Worm (Caenorhabditis elegans): ENCODE data around the gene F59E11.6.

F59E11.6 gene

DNA sequence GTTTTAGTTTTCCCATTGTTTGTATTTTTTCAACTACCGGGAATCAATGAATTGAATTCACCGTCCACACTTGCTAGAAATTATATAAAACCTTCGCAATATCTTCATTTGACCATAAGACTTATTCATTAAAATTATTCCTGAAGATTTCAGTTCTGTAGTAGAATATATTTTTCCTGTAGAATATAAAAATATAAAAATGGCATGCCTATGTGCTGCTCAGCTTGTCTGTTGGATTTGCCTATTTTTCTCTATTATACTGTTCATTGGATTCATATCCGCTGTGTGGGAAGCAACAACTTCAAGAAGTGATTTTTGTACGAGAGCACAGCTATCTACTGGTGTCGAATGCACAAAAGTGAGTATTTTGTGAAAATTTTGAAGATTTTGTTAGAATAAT lies at the start of gene F59E11.6:
F59E11.6 (plus strand) TSS at position 111 of the 400 bp plus-strand sequence.
- TF ChIP-seq med-1 (GFP tag; optimal IDR thresholded peaks at IDR 0.05; ENCODE audit: insufficient read depth) (no peak), ztf-29 (GFP tag; IDR thresholded peaks at IDR 0.05) (no peak), flt-1 (GFP tag; IDR thresholded peaks at IDR 0.05) (no peak), tab-1 (GFP tag; IDR thresholded peaks at IDR 0.05) (no peak), cog-1 (tag; optimal IDR thresholded peaks at IDR 0.05) (no peak), klf-2 (GFP tag; conservative IDR thresholded peaks at IDR 0.05) (no peak), T22C8.4 (GFP tag; IDR thresholded peaks at IDR 0.05) (no peak), ztf-23 (GFP tag; IDR thresholded peaks at IDR 0.05) (no peak), ref-1 (GFP tag; conservative IDR thresholded peaks at IDR 0.05) (no peak)

DNA sequence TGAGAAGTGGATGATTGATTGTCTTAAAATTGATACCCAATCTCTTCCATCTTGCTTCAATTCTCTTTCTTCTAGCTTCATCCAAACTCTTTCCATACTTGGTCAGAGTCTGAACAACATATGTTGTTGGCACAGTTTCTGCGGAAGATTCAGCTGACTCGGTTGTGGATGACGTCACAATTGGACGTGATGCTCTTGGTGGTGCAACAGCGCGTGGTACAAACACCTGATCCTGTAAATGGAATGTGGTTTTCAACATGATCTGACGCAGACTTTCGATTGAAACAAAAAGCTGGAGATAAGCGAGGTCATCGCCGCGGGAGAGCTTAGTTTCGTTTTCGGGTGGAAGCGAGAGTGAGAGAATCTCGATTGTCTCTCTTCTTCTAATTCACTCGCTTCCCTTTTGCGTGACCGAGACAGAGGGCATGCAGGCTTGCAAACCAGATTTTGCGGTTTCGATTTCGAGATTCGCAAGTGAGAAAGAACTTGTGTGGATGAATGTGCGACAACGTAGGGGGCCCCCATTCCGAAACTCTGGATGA lies 49.1 kb upstream of the F59E11.6 start:
- TF ChIP-seq ztf-29 (GFP tag; IDR thresholded peaks at IDR 0.05) (no peak), cog-1 (tag; optimal IDR thresholded peaks at IDR 0.05) (no peak), flt-1 (GFP tag; IDR thresholded peaks at IDR 0.05) (no peak), ztf-23 (GFP tag; IDR thresholded peaks at IDR 0.05) (no peak), ref-1 (GFP tag; conservative IDR thresholded peaks at IDR 0.05) (no peak), tab-1 (GFP tag; IDR thresholded peaks at IDR 0.05) (no peak), T22C8.4 (GFP tag; IDR thresholded peaks at IDR 0.05) (no peak)

DNA sequence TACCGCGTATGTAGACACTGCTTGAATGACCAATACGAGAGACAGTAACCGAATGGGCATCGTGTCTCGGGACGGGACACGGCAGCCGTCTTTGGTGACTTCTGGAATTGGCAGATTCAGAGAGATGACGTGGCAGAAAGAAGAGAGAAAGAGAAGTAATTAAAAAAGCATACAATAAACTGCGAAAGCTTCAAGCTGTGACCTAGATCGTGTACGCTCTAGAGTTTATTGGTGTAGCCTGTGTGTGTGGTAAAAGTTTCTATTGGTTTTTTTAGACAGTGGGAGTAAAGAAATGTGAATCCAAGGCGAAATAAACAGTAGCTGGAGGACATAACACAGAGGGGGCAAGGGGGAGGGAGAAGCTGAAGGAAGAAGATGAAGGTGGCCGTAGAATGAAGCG lies 47.6 kb upstream of the F59E11.6 start, which contains the start of gene T19A5.3:
T19A5.3 (minus strand) TSS at position 101 of the 400 bp plus-strand sequence.
- TF ChIP-seq T22C8.4 (GFP tag; IDR thresholded peaks at IDR 0.05) = no peak
- no peak for TF ChIP-seq ztf-23 (GFP tag; IDR thresholded peaks at IDR 0.05)
- TF ChIP-seq flt-1 (GFP tag; IDR thresholded peaks at IDR 0.05) = no peak
- TF ChIP-seq ztf-29 (GFP tag; IDR thresholded peaks at IDR 0.05) = no peak
- TF ChIP-seq tab-1 (GFP tag; IDR thresholded peaks at IDR 0.05) = no peak
- TF ChIP-seq cog-1 (tag; optimal IDR thresholded peaks at IDR 0.05) = no peak
- no peak for TF ChIP-seq med-1 (GFP tag; optimal IDR thresholded peaks at IDR 0.05; ENCODE audit: insufficient read depth)
- TF ChIP-seq klf-2 (GFP tag; conservative IDR thresholded peaks at IDR 0.05) = no peak
- TF ChIP-seq ref-1 (GFP tag; conservative IDR thresholded peaks at IDR 0.05) = no peak

DNA sequence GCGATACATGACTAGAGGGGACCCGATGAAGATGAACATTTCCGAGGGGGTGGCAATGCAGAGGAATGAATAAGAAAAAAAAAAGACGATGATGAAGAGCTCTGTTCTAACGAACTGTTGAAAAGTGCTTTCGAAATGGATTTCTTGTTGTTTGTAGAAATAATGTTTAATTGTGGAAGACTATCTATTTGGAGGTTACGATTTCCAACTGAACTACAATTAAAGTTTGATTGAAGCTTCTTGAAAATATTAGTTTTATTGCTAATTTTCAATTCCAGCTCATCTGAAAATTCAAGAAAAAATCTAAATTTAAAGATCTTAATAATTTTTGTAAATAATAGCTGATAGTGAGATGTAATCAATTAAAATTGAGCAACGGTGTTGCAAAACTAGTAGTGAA lies 47.1 kb upstream of the F59E11.6 start:
- TF ChIP-seq klf-2 (GFP tag; conservative IDR thresholded peaks at IDR 0.05) (no peak), ref-1 (GFP tag; conservative IDR thresholded peaks at IDR 0.05) (no peak)

DNA sequence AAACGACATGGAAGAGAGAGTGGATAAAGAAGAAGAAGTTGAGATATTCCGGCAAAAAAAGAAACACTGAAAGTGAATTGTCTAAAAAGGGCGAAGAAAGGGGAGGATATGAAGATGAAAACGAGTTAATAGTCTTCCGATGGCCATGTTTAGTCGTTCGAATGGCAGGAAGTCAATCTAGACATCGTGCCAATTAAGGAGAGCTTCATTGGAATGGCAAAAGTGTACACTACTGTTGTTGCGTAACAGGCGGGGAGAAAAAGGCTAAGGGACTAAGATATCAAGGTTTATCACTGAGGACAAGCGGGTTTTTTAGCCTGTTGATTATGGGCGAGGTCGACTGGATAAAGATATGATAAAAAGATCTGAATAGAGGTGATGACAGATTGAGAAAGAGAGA lies 45.4 kb upstream of the F59E11.6 start:
- TF ChIP-seq med-1 (GFP tag; optimal IDR thresholded peaks at IDR 0.05; ENCODE audit: insufficient read depth) (no peak), T22C8.4 (GFP tag; IDR thresholded peaks at IDR 0.05) (no peak), ref-1 (GFP tag; conservative IDR thresholded peaks at IDR 0.05) (no peak), cog-1 (tag; optimal IDR thresholded peaks at IDR 0.05) (no peak), klf-2 (GFP tag; conservative IDR thresholded peaks at IDR 0.05) (no peak), flt-1 (GFP tag; IDR thresholded peaks at IDR 0.05) (no peak), tab-1 (GFP tag; IDR thresholded peaks at IDR 0.05) (no peak)

DNA sequence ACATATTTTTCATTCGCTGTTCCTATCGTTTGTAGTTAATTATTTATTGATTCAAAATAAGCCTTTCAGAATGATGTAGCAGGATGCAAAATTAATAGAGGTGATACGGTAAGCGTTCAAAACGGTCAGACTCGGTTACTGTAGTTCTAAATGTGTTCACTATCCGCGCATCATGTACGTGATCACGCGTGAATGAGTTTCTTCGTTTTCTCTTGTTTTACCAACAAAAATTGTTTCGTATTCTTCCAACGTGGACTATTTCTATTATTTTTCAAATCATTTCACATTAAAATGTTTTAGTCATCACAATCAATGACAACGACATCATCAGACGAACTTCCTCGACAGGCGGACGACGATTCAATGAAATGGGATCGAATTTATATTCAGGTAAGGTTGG lies 44.1 kb upstream of the F59E11.6 start, which contains the start of gene gck-1:
gck-1 (plus strand) TSS at position 301 of the 400 bp plus-strand sequence.
- TF ChIP-seq cog-1 (tag; optimal IDR thresholded peaks at IDR 0.05) = no peak
- no peak for TF ChIP-seq tab-1 (GFP tag; IDR thresholded peaks at IDR 0.05)
- no peak for TF ChIP-seq ztf-23 (GFP tag; IDR thresholded peaks at IDR 0.05)
- no peak for TF ChIP-seq T22C8.4 (GFP tag; IDR thresholded peaks at IDR 0.05)
- no peak for TF ChIP-seq klf-2 (GFP tag; conservative IDR thresholded peaks at IDR 0.05)
- no peak for TF ChIP-seq med-1 (GFP tag; optimal IDR thresholded peaks at IDR 0.05; ENCODE audit: insufficient read depth)
- no peak for TF ChIP-seq flt-1 (GFP tag; IDR thresholded peaks at IDR 0.05)
- no peak for TF ChIP-seq ref-1 (GFP tag; conservative IDR thresholded peaks at IDR 0.05)
- no peak for TF ChIP-seq ztf-29 (GFP tag; IDR thresholded peaks at IDR 0.05)

DNA sequence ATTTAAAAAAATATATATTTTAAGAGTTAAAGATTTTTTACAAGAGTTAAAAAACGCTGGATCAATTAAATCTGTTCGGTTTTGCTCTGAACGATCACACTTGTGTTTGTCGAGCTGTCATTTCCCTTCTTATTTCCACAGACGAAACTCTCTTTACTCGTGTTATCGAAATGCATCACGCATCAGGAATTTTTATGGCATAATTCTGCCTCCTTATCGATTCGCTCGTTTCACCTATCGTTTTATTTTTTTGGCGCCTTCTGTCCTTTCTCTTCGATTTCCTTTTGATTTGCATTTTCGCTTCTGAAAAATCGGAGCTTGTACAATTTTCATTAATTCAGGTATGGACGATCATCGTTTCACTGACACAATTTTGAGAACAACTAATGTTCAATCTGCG lies 43.2 kb upstream of the F59E11.6 start:
- TF ChIP-seq T22C8.4 (GFP tag; IDR thresholded peaks at IDR 0.05) = no peak
- TF ChIP-seq klf-2 (GFP tag; conservative IDR thresholded peaks at IDR 0.05) = no peak
- no peak for TF ChIP-seq med-1 (GFP tag; optimal IDR thresholded peaks at IDR 0.05; ENCODE audit: insufficient read depth)
- no peak for TF ChIP-seq tab-1 (GFP tag; IDR thresholded peaks at IDR 0.05)

DNA sequence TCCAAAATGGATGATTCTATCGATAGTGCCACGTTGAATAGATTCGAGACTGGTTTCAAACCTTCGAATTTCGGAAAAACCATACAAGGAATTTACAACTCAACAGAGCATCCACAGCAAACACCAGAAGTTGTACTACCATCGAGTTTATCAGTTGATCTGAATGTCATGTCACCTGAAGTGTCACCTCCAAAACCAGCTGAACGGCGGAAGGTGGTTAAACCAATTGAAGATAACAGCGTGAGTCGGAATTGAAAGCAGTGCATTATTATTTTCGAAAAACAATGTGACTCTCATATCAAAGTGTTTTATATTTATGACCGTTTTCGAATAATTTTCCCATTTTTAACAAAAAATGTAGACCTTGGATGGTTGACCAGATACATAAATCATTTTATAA lies 42.6 kb upstream of the F59E11.6 start:
- no peak for TF ChIP-seq ztf-29 (GFP tag; IDR thresholded peaks at IDR 0.05)
- TF ChIP-seq T22C8.4 (GFP tag; IDR thresholded peaks at IDR 0.05) = no peak
- no peak for TF ChIP-seq ref-1 (GFP tag; conservative IDR thresholded peaks at IDR 0.05)
- no peak for TF ChIP-seq cog-1 (tag; optimal IDR thresholded peaks at IDR 0.05)

DNA sequence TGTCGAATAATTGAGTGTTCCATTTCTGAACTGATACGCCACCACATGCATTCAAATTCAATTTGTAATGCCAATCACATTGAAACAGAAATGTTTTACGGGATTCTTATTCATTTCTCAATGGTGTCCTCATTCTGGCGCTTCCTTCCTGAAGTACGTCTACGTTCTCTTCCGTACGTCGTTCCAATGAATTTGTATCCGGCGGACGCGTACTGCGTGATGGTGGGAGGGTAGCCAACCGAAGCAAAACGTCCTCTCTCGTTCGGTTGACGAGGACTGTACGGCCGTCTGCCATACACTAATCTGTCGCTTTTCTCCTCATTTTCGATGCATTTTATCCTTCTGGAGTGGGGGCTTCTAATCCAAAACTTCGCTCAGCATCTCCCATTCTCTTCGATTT lies 41.7 kb upstream of the F59E11.6 start:
- TF ChIP-seq klf-2 (GFP tag; conservative IDR thresholded peaks at IDR 0.05) = no peak
- TF ChIP-seq ztf-23 (GFP tag; IDR thresholded peaks at IDR 0.05) = no peak
- no peak for TF ChIP-seq ztf-29 (GFP tag; IDR thresholded peaks at IDR 0.05)
- TF ChIP-seq tab-1 (GFP tag; IDR thresholded peaks at IDR 0.05) = no peak
- no peak for TF ChIP-seq ref-1 (GFP tag; conservative IDR thresholded peaks at IDR 0.05)
- no peak for TF ChIP-seq T22C8.4 (GFP tag; IDR thresholded peaks at IDR 0.05)
- TF ChIP-seq med-1 (GFP tag; optimal IDR thresholded peaks at IDR 0.05; ENCODE audit: insufficient read depth) = no peak
- no peak for TF ChIP-seq flt-1 (GFP tag; IDR thresholded peaks at IDR 0.05)
- TF ChIP-seq cog-1 (tag; optimal IDR thresholded peaks at IDR 0.05) = no peak

DNA sequence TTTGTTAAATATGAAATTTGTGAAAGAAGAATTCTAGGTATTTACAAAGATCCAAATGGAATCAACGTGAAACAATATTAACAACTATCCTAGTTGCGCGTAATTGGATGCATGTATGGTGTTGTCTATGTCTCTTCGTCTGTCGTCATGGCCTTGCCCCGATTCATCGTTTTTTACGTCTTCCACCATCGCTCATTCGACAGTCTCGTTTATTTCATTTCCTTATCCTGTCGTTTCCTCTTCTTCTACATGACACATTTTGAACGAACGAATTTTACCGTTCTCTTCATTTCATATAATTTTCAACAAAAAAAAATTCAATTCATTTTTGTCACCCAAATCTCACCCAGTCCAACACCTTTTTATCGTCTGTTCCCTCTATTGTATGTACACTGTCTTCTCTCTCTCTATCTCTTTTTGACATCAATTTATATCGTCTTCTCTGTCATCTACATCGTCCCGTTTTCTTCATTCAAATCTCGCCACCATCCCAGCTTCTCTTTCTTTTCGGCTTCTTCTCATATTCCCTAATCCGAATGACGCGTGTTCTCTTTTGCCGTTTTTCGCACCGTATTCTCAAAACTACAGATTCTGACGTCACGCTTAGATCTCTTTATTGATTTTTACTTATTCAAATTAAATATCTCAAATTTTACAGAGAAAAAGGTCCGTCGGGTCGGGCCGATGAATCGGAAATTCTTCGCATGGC lies 35.0 kb upstream of the F59E11.6 start, which contains the start of gene ttc-17:
ttc-17 (plus strand) TSS at position 659 of the 709 bp plus-strand sequence.
- TF ChIP-seq ztf-29 (GFP tag; IDR thresholded peaks at IDR 0.05) (peak; percentile 69; the same call in 1 of the 2 replicates), klf-2 (GFP tag; conservative IDR thresholded peaks at IDR 0.05) (no peak), ref-1 (GFP tag; conservative IDR thresholded peaks at IDR 0.05) (no peak), T22C8.4 (GFP tag; IDR thresholded peaks at IDR 0.05) (0 out of 2 replicates have a peak, but pooled peaks have one; percentile 12)

Measured in whole organism, midembryonic.